ENCODE assay signal across 3 worm cellular contexts in the genomic region with DNA sequence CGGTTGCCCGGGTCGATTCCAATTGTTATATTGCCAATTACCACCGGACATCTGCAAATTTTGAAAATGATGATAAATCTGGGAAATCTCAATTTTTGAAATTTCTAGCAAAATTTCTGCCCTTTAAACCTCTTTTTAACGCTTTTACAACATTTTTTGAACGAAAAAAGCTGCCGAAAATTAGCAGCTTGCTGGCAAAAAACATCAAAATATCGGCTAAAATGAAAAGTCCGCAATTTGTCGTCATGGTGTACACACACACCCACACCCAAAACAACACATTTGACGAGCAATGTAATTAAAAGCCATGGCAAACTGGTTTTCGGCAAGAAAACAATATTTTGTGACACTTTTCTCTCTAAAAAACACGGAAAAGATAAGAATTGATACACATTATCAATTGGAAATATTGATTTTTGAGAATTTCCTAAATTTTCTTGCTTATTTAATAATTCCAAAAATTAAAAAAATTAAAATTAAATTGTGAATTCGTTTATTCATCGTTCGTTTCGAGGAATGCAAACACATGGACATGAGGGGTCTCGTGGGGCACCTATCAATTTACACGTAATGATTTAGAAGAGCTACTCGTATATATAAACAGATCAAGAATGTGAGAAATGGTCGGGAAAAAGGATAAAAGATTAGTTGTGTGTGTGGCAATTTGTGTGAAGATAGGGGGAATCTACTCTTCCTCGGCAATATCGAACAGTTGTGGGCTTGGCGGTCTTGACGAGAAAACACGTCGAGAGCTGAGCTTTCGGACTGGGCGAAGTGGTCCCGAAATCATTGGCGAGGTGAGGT.
TF ChIP-seq lines count a peak whose summit lies in the region.

A gene (minus strand): TSS at position 51 of the 804 bp plus-strand sequence.

TF ChIP-seq in whole organism, L2 larva, 48 proteins besides CTCF, POLR2A, EP300 and RAD21 (continued from another document):
- peak; percentile 91 for TF ChIP-seq ztf-4 (tag; optimal IDR thresholded peaks at IDR 0.05; lab: Kevin White, UChicago)
- peak; percentile 85 for TF ChIP-seq sma-3 (GFP tag; optimal IDR thresholded peaks at IDR 0.05; lab: Kevin White, UChicago)
- peak; percentile 32 for TF ChIP-seq unc-62 (GFP tag; optimal IDR thresholded peaks at IDR 0.05; lab: Kevin White, UChicago)
- peak; percentile 28 for TF ChIP-seq fos-1 (tag; optimal IDR thresholded peaks at IDR 0.05; lab: Kevin White, UChicago)
- no peak for TF ChIP-seq ztf-1 (GFP tag; conservative IDR thresholded peaks at IDR 0.05; lab: Robert Waterston, UW)
- TF ChIP-seq ZK546.5 (tag; optimal IDR thresholded peaks at IDR 0.05; lab: Kevin White, UChicago): no peak
- peak; percentile 89 for TF ChIP-seq nhr-21 (tag; optimal IDR thresholded peaks at IDR 0.05; lab: Kevin White, UChicago)
- TF ChIP-seq mdl-1 (tag; optimal IDR thresholded peaks at IDR 0.05; lab: Kevin White, UChicago): no peak
- TF ChIP-seq nhr-25 (tag; optimal IDR thresholded peaks at IDR 0.05; lab: Kevin White, UChicago): peak; percentile 89
- TF ChIP-seq elt-3 (tag; optimal IDR thresholded peaks at IDR 0.05; lab: Kevin White, UChicago): no peak
- peak; percentile 96 for TF ChIP-seq ama-1 (optimal IDR thresholded peaks at IDR 0.05; lab: Kevin White, UChicago)
- TF ChIP-seq mab-5 (tag; optimal IDR thresholded peaks at IDR 0.05; lab: Kevin White, UChicago): no peak
- peak; percentile 59 for TF ChIP-seq sem-4 (tag; optimal IDR thresholded peaks at IDR 0.05; lab: Kevin White, UChicago)
- peak; percentile 84 for TF ChIP-seq nhr-6 (tag; optimal IDR thresholded peaks at IDR 0.05; lab: Kevin White, UChicago)
- peak; percentile 75 for TF ChIP-seq F13H6.1 (tag; optimal IDR thresholded peaks at IDR 0.05; lab: Kevin White, UChicago)
TF ChIP-seq in whole organism, L2 larva: peak in this region for 22.

TF ChIP-seq in whole organism, L4 larva, 104 proteins besides CTCF, POLR2A, EP300 and RAD21 (continued from another document and continues in another):
- TF ChIP-seq nhr-10 (tag; optimal IDR thresholded peaks at IDR 0.05; lab: Kevin White, UChicago) (no peak), vab-7 (GFP tag; IDR thresholded peaks at IDR 0.05; lab: Robert Waterston, UW) (0 out of 2 replicates have a peak, but pooled peaks have one; percentile 20), snpc-1.2 (GFP tag; IDR thresholded peaks at IDR 0.05; lab: Robert Waterston, UW) (0 out of 2 replicates have a peak, but pooled peaks have one; percentile 56), nhr-6 (tag; optimal IDR thresholded peaks at IDR 0.05; lab: Kevin White, UChicago) (peak; percentile 73), daf-19 (GFP tag; conservative IDR thresholded peaks at IDR 0.05; lab: Robert Waterston, UW) (no peak), ZK337.2 (GFP tag; IDR thresholded peaks at IDR 0.05; lab: Robert Waterston, UW) (0 out of 2 replicates have a peak, but pooled peaks have one; percentile 30), spr-1 (tag; optimal IDR thresholded peaks at IDR 0.05; lab: Kevin White, UChicago) (peak; percentile 51), mdt-29 (GFP tag; IDR thresholded peaks at IDR 0.05; lab: Robert Waterston, UW) (peak; percentile 33; the same call in 1 of the 2 replicates), zfp-3 (GFP tag; conservative IDR thresholded peaks at IDR 0.05; lab: Robert Waterston, UW) (peak; percentile 87), mdl-1 (tag; optimal IDR thresholded peaks at IDR 0.05; lab: Kevin White, UChicago) (peak in 1 of 2 experiments; percentile 61), hmg-1.1 (GFP tag; IDR thresholded peaks at IDR 0.05; lab: Robert Waterston, UW) (peak; percentile 43), ceh-82 (tag; optimal IDR thresholded peaks at IDR 0.05; lab: Kevin White, UChicago) (no peak), nhr-11 (tag; optimal IDR thresholded peaks at IDR 0.05; lab: Kevin White, UChicago) (peak; percentile 41), ztf-7 (tag; optimal IDR thresholded peaks at IDR 0.05; lab: Kevin White, UChicago) (peak; percentile 40), aha-1 (tag; lab: Kevin White, UChicago) (peak; percentile 91), dpl-1 (GFP tag; optimal IDR thresholded peaks at IDR 0.05; lab: Kevin White, UChicago) (peak; percentile 49), pha-4 (GFP tag; IDR thresholded peaks at IDR 0.05; lab: Robert Waterston, UW) (peak; percentile 55; the same call in 1 of the 2 replicates), pha-4 (tag; optimal IDR thresholded peaks at IDR 0.05; lab: Kevin White, UChicago) (no peak), ZK546.5 (tag; optimal IDR thresholded peaks at IDR 0.05; lab: Kevin White, UChicago) (no peak), lsy-2 (tag; optimal IDR thresholded peaks at IDR 0.05; lab: Kevin White, UChicago) (peak in 1 of 2 experiments; percentile 88), mes-2 (tag; optimal IDR thresholded peaks at IDR 0.05; lab: Kevin White, UChicago; ENCODE audit: poor library complexity, severe bottlenecking) (peak; percentile 70), T26A8.4 (GFP tag; IDR thresholded peaks at IDR 0.05; lab: Robert Waterston, UW) (peak; percentile 96), F49E8.2 (tag; optimal IDR thresholded peaks at IDR 0.05; lab: Kevin White, UChicago; ENCODE audit: borderline replicate concordance) (no peak), ceh-44 (GFP tag; IDR thresholded peaks at IDR 0.05; lab: Robert Waterston, UW) (no peak), Y48G9A.11 (GFP tag; IDR thresholded peaks at IDR 0.05; lab: Robert Waterston, UW) (no peak), sdz-12 (GFP tag; optimal IDR thresholded peaks at IDR 0.05; lab: Kevin White, UChicago) (peak; percentile 2), skn-1 (tag; optimal IDR thresholded peaks at IDR 0.05; lab: Kevin White, UChicago) (no peak), gei-8 (GFP tag; optimal IDR thresholded peaks at IDR 0.05; lab: Kevin White, UChicago) (peak; percentile 47), ztf-11 (tag; optimal IDR thresholded peaks at IDR 0.05; lab: Kevin White, UChicago) (no peak), nhr-42 (GFP tag; IDR thresholded peaks at IDR 0.05; lab: Robert Waterston, UW) (peak; percentile 70), nhr-41 (GFP tag; IDR thresholded peaks at IDR 0.05; lab: Robert Waterston, UW) (0 out of 2 replicates have a peak, but pooled peaks have one; percentile 22), attf-4 (tag; optimal IDR thresholded peaks at IDR 0.05; lab: Kevin White, UChicago) (no peak), Y75B8A.6 (GFP tag; IDR thresholded peaks at IDR 0.05; lab: Robert Waterston, UW) (peak; percentile 34; the same call in 1 of the 2 replicates), nhr-25 (tag; optimal IDR thresholded peaks at IDR 0.05; lab: Kevin White, UChicago; ENCODE audit: borderline replicate concordance, insufficient read depth) (peak; percentile 13), spr-3 (GFP tag; optimal IDR thresholded peaks at IDR 0.05; lab: Kevin White, UChicago) (peak; percentile 15), unc-62 (GFP tag; optimal IDR thresholded peaks at IDR 0.05 in 1 of 2; lab: Kevin White, UChicago) (peak in 1 of 2 experiments; percentile 93), unc-62 (tag; optimal IDR thresholded peaks at IDR 0.05; lab: Kevin White, UChicago) (no peak), zip-2 (tag; optimal IDR thresholded peaks at IDR 0.05; lab: Kevin White, UChicago) (peak; percentile 62), lin-13 (GFP tag; optimal IDR thresholded peaks at IDR 0.05; lab: Kevin White, UChicago) (peak; percentile 22), F44E2.7 (GFP tag; IDR thresholded peaks at IDR 0.05; lab: Robert Waterston, UW) (no peak), ceh-20 (GFP tag; IDR thresholded peaks at IDR 0.05; lab: Robert Waterston, UW) (peak; percentile 81), egl-27 (tag; optimal IDR thresholded peaks at IDR 0.05; lab: Kevin White, UChicago) (no peak), php-3 (GFP tag; IDR thresholded peaks at IDR 0.05; lab: Robert Waterston, UW) (peak; percentile 79; the same call in 1 of the 2 replicates), hlh-11 (tag; optimal IDR thresholded peaks at IDR 0.05; lab: Kevin White, UChicago) (peak; percentile 87), dve-1 (tag; optimal IDR thresholded peaks at IDR 0.05; lab: Kevin White, UChicago; ENCODE audit: insufficient read depth) (peak; percentile 81), daf-16 (GFP tag; optimal IDR thresholded peaks at IDR 0.05; lab: Kevin White, UChicago) (peak in 1 of 2 experiments; percentile 93), daf-16 (tag; optimal IDR thresholded peaks at IDR 0.05; lab: Kevin White, UChicago) (peak; percentile 95), daf-8 (GFP tag; IDR thresholded peaks at IDR 0.05; lab: Robert Waterston, UW) (no peak), dmd-6 (GFP tag; IDR thresholded peaks at IDR 0.05; lab: Robert Waterston, UW) (peak; percentile 77), rbr-2 (tag; optimal IDR thresholded peaks at IDR 0.05; lab: Kevin White, UChicago) (peak; percentile 57), T20F7.1 (GFP tag; optimal IDR thresholded peaks at IDR 0.05; lab: Kevin White, UChicago) (no peak)

TF ChIP-seq in whole organism, late embryonic, 69 proteins besides CTCF, POLR2A, EP300 and RAD21 (continued from another document):
- TF ChIP-seq lim-6 (tag; optimal IDR thresholded peaks at IDR 0.05; lab: Kevin White, UChicago): no peak
TF ChIP-seq in whole organism, late embryonic: peak in this region for 7.
